Worm (Caenorhabditis elegans) whole organism, mixed stage, embryonic: ENCODE results near the gene clec-144.

Experiments
- ces-1 ChIP-seq: fragments of 150-350 bp; optimal IDR thresholded peaks from 2 replicates; lab custom pipeline; 2014; ENCODE audit warnings: missing biosample characterization, missing genetic modification reagents, missing genetic modification characterization
- mab-5 ChIP-seq: fragments of 150-350 bp; optimal IDR thresholded peaks from 2 replicates; lab custom pipeline; 2014; ENCODE audit warnings: missing biosample characterization, missing genetic modification characterization
- nhr-237 ChIP-seq: fragments of 150-350 bp; optimal IDR thresholded peaks from 2 replicates; lab custom pipeline; 2014; ENCODE audit warnings: missing biosample characterization, missing genetic modification characterization
- pha-4 ChIP-seq: fragments of 150-350 bp; optimal IDR thresholded peaks from 2 replicates; lab custom pipeline; 2018; ENCODE audit warnings: missing biosample characterization, missing genetic modification reagents, missing genetic modification characterization

ce11 chrII:11868893-11869292 is 36.5 kb upstream of the clec-144 start:
- TF ChIP-seq mab-5 = no peak
- TF ChIP-seq ces-1 (GFP tag; lab: Kevin White, UChicago) = no peak
- TF ChIP-seq pha-4 (tag; lab: Kevin White, UChicago) = no peak
- TF ChIP-seq nhr-237 (tag; lab: Kevin White, UChicago) = no peak
